Fruit fly (Drosophila melanogaster) whole organism, embryonic: ENCODE results near the gene inaF-B.

Experiments
- Adf1 ChIP-seq: fragments of 200-800 bp; sonication (Bioruptor generic); IDR thresholded peaks from 2 replicates; pipeline ENCODE4 v1.3.6; 2022; ENCODE audit warnings: missing biosample characterization, missing genetic modification characterization
- BtbVII ChIP-seq: fragments of 200-800 bp; sonication (Bioruptor generic); optimal IDR thresholded peaks from 3 replicates; lab custom pipeline; 2017; ENCODE audit warnings: missing biosample characterization, mild to moderate bottlenecking, missing genetic modification characterization
- Bteb2 ChIP-seq: fragments of 200-800 bp; sonication (Bioruptor generic); optimal IDR thresholded peaks from 2 replicates; lab custom pipeline; 2016; ENCODE audit warnings: missing biosample characterization, missing genetic modification characterization
- CG12104 ChIP-seq: fragments of 200-800 bp; sonication (Bioruptor generic); optimal IDR thresholded peaks from 3 replicates; lab custom pipeline; 2016; ENCODE audit warnings: missing biosample characterization, missing genetic modification characterization
- CG12769 ChIP-seq: fragments of 200-800 bp; sonication (Bioruptor generic); optimal IDR thresholded peaks from 2 replicates; lab custom pipeline; 2019; ENCODE audit warnings: missing biosample characterization, mild to moderate bottlenecking, missing genetic modification characterization, moderate library complexity
- CG13624 ChIP-seq: fragments of 200-800 bp; sonication (Bioruptor generic); optimal IDR thresholded peaks from 2 replicates; lab custom pipeline; 2016; ENCODE audit warnings: missing biosample characterization, missing genetic modification characterization
- CG15011 ChIP-seq: fragments of 200-800 bp; sonication (Bioruptor generic); optimal IDR thresholded peaks from 3 replicates; lab custom pipeline; 2018; ENCODE audit warnings: missing biosample characterization, mild to moderate bottlenecking, missing genetic modification characterization
- CG15696 ChIP-seq: fragments of 200-800 bp; sonication (Bioruptor generic); optimal IDR thresholded peaks from 2 replicates; lab custom pipeline; 2019; ENCODE audit warnings: missing biosample characterization, mild to moderate bottlenecking, missing genetic modification characterization, moderate library complexity
- CG17361 ChIP-seq: fragments of 200-800 bp; sonication (Bioruptor generic); IDR thresholded peaks from 3 replicates; pipeline ENCODE4 v1.3.6; 2022; ENCODE audit warnings: missing biosample characterization, missing genetic modification characterization
- CG2129 ChIP-seq: fragments of 200-800 bp; sonication (Bioruptor generic); IDR thresholded peaks from 2 replicates; pipeline ENCODE4 v1.3.6; 2022; ENCODE audit warnings: missing biosample characterization, missing genetic modification characterization; ENCODE audit not compliant: partially characterized antibody
- CG30020 ChIP-seq: fragments of 200-800 bp; optimal IDR thresholded peaks from 2 replicates; lab custom pipeline; 2019; ENCODE audit warnings: missing biosample characterization, mild to moderate bottlenecking, missing genetic modification characterization, moderate library complexity
- CG33213 ChIP-seq: fragments of 200-800 bp; sonication (Bioruptor generic); optimal IDR thresholded peaks from 3 replicates; lab custom pipeline; 2016; ENCODE audit warnings: missing biosample characterization, missing genetic modification characterization
- CG43689 ChIP-seq: fragments of 200-800 bp; sonication (Bioruptor generic); IDR thresholded peaks from 2 replicates; pipeline ENCODE4 v1.3.6; 2022; ENCODE audit warnings: missing biosample characterization, missing genetic modification characterization
- CG4617 ChIP-seq: fragments of 200-800 bp; sonication (Bioruptor generic); optimal IDR thresholded peaks from 3 replicates; lab custom pipeline; 2016; ENCODE audit warnings: missing biosample characterization, missing genetic modification characterization, borderline replicate concordance
- CG4707 ChIP-seq: fragments of 200-800 bp; sonication (Bioruptor generic); optimal IDR thresholded peaks from 2 replicates; lab custom pipeline; 2018; ENCODE audit warnings: missing biosample characterization, mild to moderate bottlenecking, missing genetic modification characterization, moderate library complexity
- CG6813 ChIP-seq: fragments of 200-800 bp; sonication (Bioruptor generic); optimal IDR thresholded peaks from 2 replicates; lab custom pipeline; 2017; ENCODE audit warnings: missing biosample characterization, missing genetic modification characterization, mild to moderate bottlenecking, moderate library complexity, missing genetic modification reagents
- CG7271 ChIP-seq: fragments of 200-800 bp; sonication (Bioruptor generic); optimal IDR thresholded peaks from 2 replicates; lab custom pipeline; 2018; ENCODE audit warnings: missing biosample characterization, mild to moderate bottlenecking, missing genetic modification characterization, moderate library complexity
- CG7372 ChIP-seq: fragments of 200-800 bp; sonication (Bioruptor generic); IDR thresholded peaks from 2 replicates; pipeline ENCODE4 v1.3.6; 2022; ENCODE audit warnings: missing biosample characterization, missing genetic modification characterization
- CG7556 ChIP-seq: fragments of 200-800 bp; sonication (Bioruptor generic); optimal IDR thresholded peaks from 2 replicates; lab custom pipeline; 2017; ENCODE audit warnings: missing biosample characterization, mild to moderate bottlenecking, missing genetic modification characterization
- CG9727 ChIP-seq: fragments of 200-800 bp; sonication (Bioruptor generic); optimal IDR thresholded peaks from 3 replicates; lab custom pipeline; 2017; ENCODE audit warnings: missing biosample characterization, mild to moderate bottlenecking, missing genetic modification characterization
- Camta ChIP-seq: fragments of 200-800 bp; sonication (Bioruptor generic); optimal IDR thresholded peaks from 2 replicates; lab custom pipeline; 2016; ENCODE audit warnings: missing biosample characterization, missing genetic modification characterization
- GATAe ChIP-seq: fragments of 200-800 bp; sonication (Bioruptor generic); conservative IDR thresholded peaks from 2 replicates; pipeline ENCODE4 v1.3.6; 2022; ENCODE audit warnings: missing biosample characterization, missing genetic modification characterization
- NC2β ChIP-seq: fragments of 200-800 bp; sonication (Bioruptor generic); optimal IDR thresholded peaks from 2 replicates; lab custom pipeline; 2016; ENCODE audit warnings: missing biosample characterization, missing genetic modification characterization
- Opbp ChIP-seq: fragments of 200-800 bp; sonication (Bioruptor generic); IDR thresholded peaks from 3 replicates; pipeline ENCODE4 v1.3.6; 2022; ENCODE audit warnings: missing biosample characterization, missing genetic modification characterization; ENCODE audit not compliant: partially characterized antibody
- Optix ChIP-seq: fragments of 200-800 bp; sonication (Bioruptor generic); IDR thresholded peaks from 3 replicates; pipeline ENCODE4 v1.3.6; 2022; ENCODE audit warnings: missing biosample characterization, missing genetic modification characterization
- Poxn ChIP-seq: fragments of 200-800 bp; sonication (Bioruptor generic); IDR thresholded peaks from 2 replicates; pipeline ENCODE4 v1.3.6; 2022; ENCODE audit warnings: missing biosample characterization, missing genetic modification characterization
- Ravus ChIP-seq: fragments of 200-800 bp; sonication (Bioruptor generic); IDR thresholded peaks from 2 replicates; pipeline ENCODE4 v1.3.6; 2022; ENCODE audit warnings: missing biosample characterization, missing genetic modification characterization
- Six4 ChIP-seq: fragments of 200-800 bp; sonication (Bioruptor generic); optimal IDR thresholded peaks from 2 replicates; lab custom pipeline; 2016; ENCODE audit warnings: missing biosample characterization, missing genetic modification characterization
- Sox102F ChIP-seq: fragments of 200-800 bp; sonication (Bioruptor generic); optimal IDR thresholded peaks from 2 replicates; lab custom pipeline; 2018; ENCODE audit warnings: missing biosample characterization, mild to moderate bottlenecking, missing genetic modification characterization, moderate library complexity
- Stat92E ChIP-seq, 3 experiments: fragments of >200 bp in 2 of 3; fragments of 200-800 bp in 1 of 3; sonication (Bioruptor generic) in 1 of 3; optimal IDR thresholded peaks; 2 replicates each; lab custom pipeline; 2017 to 2019; ENCODE audit warnings: missing biosample characterization in 3 of 3, missing genetic modification characterization in 3 of 3, mild to moderate bottlenecking in 1 of 3, moderate library complexity in 1 of 3
- Xrp1 ChIP-seq: fragments of 200-800 bp; sonication (Bioruptor generic); IDR thresholded peaks from 2 replicates; pipeline ENCODE4 v1.3.6; 2022; ENCODE audit warnings: missing biosample characterization, missing genetic modification characterization
- bcd ChIP-seq: fragments of 200-800 bp; sonication (Bioruptor generic); optimal IDR thresholded peaks from 2 replicates; lab custom pipeline; 2017; ENCODE audit warnings: missing biosample characterization, mild to moderate bottlenecking, missing genetic modification characterization
- chm ChIP-seq: fragments of 200-800 bp; sonication (Bioruptor generic); IDR thresholded peaks from 2 replicates; pipeline ENCODE4 v1.3.6; 2022; ENCODE audit warnings: missing biosample characterization, missing genetic modification characterization
- croc ChIP-seq: fragments of 200-800 bp; sonication (Bioruptor generic); conservative IDR thresholded peaks from 3 replicates; pipeline ENCODE4 v1.3.6; 2022; ENCODE audit warnings: missing biosample characterization, missing genetic modification characterization
- esg ChIP-seq: fragments of 200-800 bp; sonication (Bioruptor generic); conservative IDR thresholded peaks from 2 replicates; pipeline ENCODE4 v1.3.6; 2022; ENCODE audit warnings: missing biosample characterization, missing genetic modification characterization
- ewg ChIP-seq: fragments of 200-800 bp; sonication (Bioruptor generic); optimal IDR thresholded peaks from 3 replicates; lab custom pipeline; 2017; ENCODE audit warnings: mild to moderate bottlenecking, missing biosample characterization, missing genetic modification reagents, missing genetic modification characterization
- gfzf ChIP-seq: fragments of 200-800 bp; sonication (Bioruptor generic); optimal IDR thresholded peaks from 2 replicates; lab custom pipeline; 2016; ENCODE audit warnings: missing biosample characterization, mild to moderate bottlenecking, missing genetic modification characterization, moderate library complexity
- gt ChIP-seq: fragments of 200-800 bp; sonication (Bioruptor generic); IDR thresholded peaks from 2 replicates; pipeline ENCODE4 v1.3.6; 2022; ENCODE audit warnings: missing biosample characterization, missing genetic modification characterization
- ham ChIP-seq: fragments of 200-800 bp; sonication (Bioruptor generic); IDR thresholded peaks from 2 replicates; pipeline ENCODE4 v1.3.6; 2022; ENCODE audit warnings: missing biosample characterization, missing genetic modification characterization
- jing ChIP-seq: fragments of 200-800 bp; sonication (Bioruptor generic); optimal IDR thresholded peaks from 2 replicates; lab custom pipeline; 2018; ENCODE audit warnings: missing biosample characterization, mild to moderate bottlenecking, missing genetic modification characterization
- ken ChIP-seq: fragments of 200-800 bp; sonication (Bioruptor generic); IDR thresholded peaks from 3 replicates; pipeline ENCODE4 v1.3.6; 2022; ENCODE audit warnings: missing biosample characterization, missing genetic modification characterization
- luna ChIP-seq: fragments of 200-800 bp; sonication (Bioruptor generic); optimal IDR thresholded peaks from 2 replicates; lab custom pipeline; 2016; ENCODE audit warnings: missing biosample characterization, missing genetic modification characterization
- mam ChIP-seq: fragments of 200-800 bp; sonication (Bioruptor generic); optimal IDR thresholded peaks from 3 replicates; lab custom pipeline; 2016; ENCODE audit warnings: missing biosample characterization, missing genetic modification characterization
- mld ChIP-seq: fragments of 200-800 bp; sonication (Bioruptor generic); IDR thresholded peaks from 3 replicates; pipeline ENCODE4 v1.3.6; 2022; ENCODE audit warnings: missing biosample characterization, missing genetic modification characterization; ENCODE audit not compliant: partially characterized antibody
- p53 ChIP-seq: fragments of 200-800 bp; sonication (Bioruptor generic); optimal IDR thresholded peaks from 2 replicates; lab custom pipeline; 2016; ENCODE audit warnings: missing biosample characterization, missing genetic modification characterization
- pros ChIP-seq: fragments of 200-800 bp; sonication (Bioruptor generic); optimal IDR thresholded peaks from 3 replicates; lab custom pipeline; 2019; ENCODE audit warnings: missing biosample characterization, mild to moderate bottlenecking, missing genetic modification characterization, moderate library complexity
- repo ChIP-seq: fragments of 200-800 bp; sonication (Bioruptor generic); optimal IDR thresholded peaks from 2 replicates; lab custom pipeline; 2016; ENCODE audit warnings: missing biosample characterization, missing genetic modification characterization
- tap ChIP-seq: fragments of 200-800 bp; optimal IDR thresholded peaks from 3 replicates; lab custom pipeline; 2019; ENCODE audit warnings: missing biosample characterization, mild to moderate bottlenecking, missing genetic modification characterization, moderate library complexity

The inaF-B gene

dm6 chrX:11681558-11682551, 50.7 kb downstream of the inaF-B start (continued):
- TF ChIP-seq CG33213 (GFP tag; lab: Kevin White, UChicago): peak; percentile 27
- TF ChIP-seq mam (GFP tag; lab: Kevin White, UChicago): peak; percentile 77
- no peak for TF ChIP-seq Ravus (GFP tag; lab: Robert Waterston, UW)
- TF ChIP-seq Optix (GFP tag; lab: Robert Waterston, UW): no peak
- TF ChIP-seq CG7556 (GFP tag; lab: Kevin White, UChicago): peak; percentile 65
- peak; percentile 68 for TF ChIP-seq pros (GFP tag; lab: Kevin White, UChicago)
- TF ChIP-seq CG17361: peak; percentile 64
- TF ChIP-seq CG15696: peak; percentile 56
- no peak for TF ChIP-seq NC2β (GFP tag; lab: Kevin White, UChicago)
- no peak for TF ChIP-seq jing
- peak in 1 of 3 experiments; percentile 35 for TF ChIP-seq Stat92E (GFP tag; optimal IDR thresholded peaks at IDR 0.05; lab: Kevin White, UChicago)
- TF ChIP-seq chm (GFP tag; lab: Robert Waterston, UW): peak; percentile 46; the same call in 1 of the 2 replicates
- no peak for TF ChIP-seq croc
- TF ChIP-seq mld (GFP tag; lab: Robert Waterston, UW): no peak
- TF ChIP-seq CG9727 (GFP tag; lab: Kevin White, UChicago): peak; percentile 34
- TF ChIP-seq ewg (GFP tag; lab: Kevin White, UChicago): peak; percentile 1
- TF ChIP-seq CG6813: peak; percentile 30
- peak; percentile 74 for TF ChIP-seq CG13624 (GFP tag; lab: Kevin White, UChicago)
- peak; percentile 71 for TF ChIP-seq Bteb2
- no peak for TF ChIP-seq Six4
- TF ChIP-seq CG12769 (tag; lab: Kevin White, UChicago): peak; percentile 61
- no peak for TF ChIP-seq ham (GFP tag; lab: Robert Waterston, UW)
- no peak for TF ChIP-seq Poxn
- TF ChIP-seq BtbVII (GFP tag; lab: Kevin White, UChicago): peak; percentile 59
- TF ChIP-seq CG4617 (GFP tag; lab: Kevin White, UChicago): peak; percentile 24
- TF ChIP-seq gfzf (GFP tag; lab: Kevin White, UChicago): peak; percentile 14
- TF ChIP-seq Camta: peak; percentile 61
- peak; percentile 44; the same call in 1 of the 2 replicates for TF ChIP-seq CG7372
- TF ChIP-seq ken: 0 out of 3 replicates have a peak, but pooled peaks have one; percentile 30
- TF ChIP-seq Xrp1: peak; percentile 52; the same call in 1 of the 2 replicates
- peak; percentile 34; the same call in 1 of the 2 replicates for TF ChIP-seq CG2129 (GFP tag; lab: Robert Waterston, UW)
- TF ChIP-seq bcd (GFP tag; lab: Kevin White, UChicago): peak; percentile 36
- TF ChIP-seq CG7271 (tag; lab: Kevin White, UChicago): no peak
- no peak for TF ChIP-seq GATAe (GFP tag; lab: Robert Waterston, UW)
- TF ChIP-seq Opbp (GFP tag; lab: Robert Waterston, UW): no peak
- peak; percentile 61 for TF ChIP-seq Sox102F (GFP tag; lab: Kevin White, UChicago)
- TF ChIP-seq CG15011 (GFP tag; lab: Kevin White, UChicago): no peak
- peak; percentile 16 for TF ChIP-seq CG30020 (tag; lab: Kevin White, UChicago)
- no peak for TF ChIP-seq CG4707 (GFP tag; lab: Kevin White, UChicago)
- TF ChIP-seq luna: no peak
- no peak for TF ChIP-seq esg (GFP tag; lab: Robert Waterston, UW)
- peak; percentile 7 for TF ChIP-seq repo
- no peak for TF ChIP-seq Adf1 (GFP tag; lab: Robert Waterston, UW)
- no peak for TF ChIP-seq gt (GFP tag; lab: Robert Waterston, UW)
- TF ChIP-seq tap (tag; lab: Kevin White, UChicago): peak; percentile 63
- peak; percentile 50 for TF ChIP-seq CG12104 (GFP tag; lab: Kevin White, UChicago)
- TF ChIP-seq CG43689 (GFP tag; lab: Robert Waterston, UW): no peak
- TF ChIP-seq p53 (GFP tag; lab: Kevin White, UChicago): no peak
